Fruit fly (Drosophila melanogaster) whole organism, embryonic: ENCODE measurements around the gene Plc21C.

ENCODE experiments used
- Atf3 ChIP-seq: fragments of 200-800 bp; sonication (Bioruptor generic); optimal IDR thresholded peaks from 3 replicates; lab custom pipeline; 2016; ENCODE audit warnings: missing biosample characterization, missing genetic modification characterization
- Awh ChIP-seq: fragments of 200-800 bp; sonication (Bioruptor generic); IDR thresholded peaks from 2 replicates; pipeline ENCODE4, ENCODE4 v1.3.6; 2022; ENCODE audit warnings: missing biosample characterization, missing genetic modification characterization
- BEAF-32 ChIP-seq: fragments of 200-800 bp; sonication (Bioruptor generic); optimal IDR thresholded peaks from 3 replicates; lab custom pipeline; 2017; ENCODE audit warnings: missing biosample characterization, missing genetic modification characterization, mild to moderate bottlenecking, moderate library complexity, missing genetic modification reagents
- CG10654 ChIP-seq: fragments of 200-800 bp; sonication (Bioruptor generic); optimal IDR thresholded peaks from 2 replicates; lab custom pipeline; 2016; ENCODE audit warnings: missing biosample characterization, missing genetic modification characterization
- CG11504 ChIP-seq: fragments of 200-800 bp; sonication (Bioruptor generic); optimal IDR thresholded peaks from 3 replicates; lab custom pipeline; 2019; ENCODE audit warnings: missing biosample characterization, mild to moderate bottlenecking, missing genetic modification characterization, moderate library complexity
- CG12659 ChIP-seq: fragments of 200-800 bp; sonication (Bioruptor generic); optimal IDR thresholded peaks from 3 replicates; lab custom pipeline; 2017; ENCODE audit warnings: mild to moderate bottlenecking, missing biosample characterization, missing genetic modification reagents, missing genetic modification characterization
- CG13287 ChIP-seq: fragments of 200-800 bp; sonication (Bioruptor generic); IDR thresholded peaks from 2 replicates; pipeline ENCODE4 v1.3.6; 2022; ENCODE audit warnings: missing biosample characterization, missing genetic modification characterization; ENCODE audit not compliant: partially characterized antibody
- CG13424 ChIP-seq: fragments of 200-800 bp; sonication (Bioruptor generic); optimal IDR thresholded peaks from 2 replicates; lab custom pipeline; 2019; ENCODE audit warnings: missing biosample characterization, mild to moderate bottlenecking, missing genetic modification characterization, moderate library complexity
- CG14014 ChIP-seq: fragments of 200-800 bp; sonication (Bioruptor generic); IDR thresholded peaks from 2 replicates; pipeline ENCODE4 v1.3.6; 2022; ENCODE audit warnings: missing biosample characterization, missing genetic modification characterization
- CG14965 ChIP-seq: fragments of 200-800 bp; sonication (Bioruptor generic); optimal IDR thresholded peaks from 2 replicates; lab custom pipeline; 2016; ENCODE audit warnings: missing biosample characterization, missing genetic modification characterization, borderline replicate concordance
- CG1529 ChIP-seq: fragments of 200-800 bp; sonication (Bioruptor generic); optimal IDR thresholded peaks from 3 replicates; lab custom pipeline; 2018; ENCODE audit warnings: missing biosample characterization, missing genetic modification characterization
- CG15514 ChIP-seq: fragments of 200-800 bp; sonication (Bioruptor generic); optimal IDR thresholded peaks from 3 replicates; lab custom pipeline; 2017; ENCODE audit warnings: missing biosample characterization, missing genetic modification characterization, mild to moderate bottlenecking, moderate library complexity, missing genetic modification reagents
- CG15601 ChIP-seq: fragments of 200-800 bp; sonication (Bioruptor generic); optimal IDR thresholded peaks from 3 replicates; lab custom pipeline; 2019; ENCODE audit warnings: missing biosample characterization, mild to moderate bottlenecking, missing genetic modification characterization, moderate library complexity
- CG1602 ChIP-seq: fragments of 200-800 bp; sonication (Bioruptor generic); optimal IDR thresholded peaks from 3 replicates; lab custom pipeline; 2016; ENCODE audit warnings: missing biosample characterization, missing genetic modification characterization
- CG16813 ChIP-seq: fragments of 200-800 bp; sonication (Bioruptor generic); IDR thresholded peaks from 3 replicates; pipeline ENCODE4 v1.3.6; 2022; ENCODE audit warnings: missing biosample characterization, missing genetic modification characterization; ENCODE audit not compliant: partially characterized antibody
- CG18262 ChIP-seq: fragments of 200-800 bp; optimal IDR thresholded peaks from 3 replicates; lab custom pipeline; 2019; ENCODE audit warnings: missing biosample characterization, mild to moderate bottlenecking, missing genetic modification characterization, moderate library complexity
- CG18619 ChIP-seq: fragments of 200-800 bp; sonication (Bioruptor generic); optimal IDR thresholded peaks from 3 replicates; lab custom pipeline; 2017; ENCODE audit warnings: missing biosample characterization, mild to moderate bottlenecking, missing genetic modification characterization
- CG3847 ChIP-seq: fragments of 200-800 bp; sonication (Bioruptor generic); IDR thresholded peaks from 2 replicates; pipeline ENCODE4 v1.3.6; 2022; ENCODE audit warnings: missing biosample characterization, missing genetic modification characterization
- CG4424 ChIP-seq: fragments of 200-800 bp; sonication (Bioruptor generic); optimal IDR thresholded peaks from 3 replicates; lab custom pipeline; 2016; ENCODE audit warnings: missing biosample characterization, missing genetic modification characterization
- CG5180 ChIP-seq: fragments of 200-800 bp; sonication (Bioruptor generic); optimal IDR thresholded peaks from 3 replicates; lab custom pipeline; 2017; ENCODE audit warnings: missing biosample characterization, missing genetic modification characterization, mild to moderate bottlenecking, moderate library complexity, missing genetic modification reagents
- CG5245 ChIP-seq: fragments of 200-800 bp; sonication (Bioruptor generic); optimal IDR thresholded peaks from 3 replicates; lab custom pipeline; 2016; ENCODE audit warnings: missing biosample characterization, missing genetic modification characterization
- CG6765 ChIP-seq: fragments of 200-800 bp; sonication (Bioruptor generic); optimal IDR thresholded peaks from 3 replicates; lab custom pipeline; 2017; ENCODE audit warnings: missing biosample characterization, mild to moderate bottlenecking, missing genetic modification characterization
- CG9817 ChIP-seq: fragments of 200-800 bp; sonication (Bioruptor generic); optimal IDR thresholded peaks from 2 replicates; lab custom pipeline; 2018; ENCODE audit warnings: missing biosample characterization, mild to moderate bottlenecking, missing genetic modification characterization, moderate library complexity
- CG9932 ChIP-seq: fragments of 200-800 bp; sonication (Bioruptor generic); IDR thresholded peaks from 2 replicates; pipeline ENCODE4 v1.3.6; 2022; ENCODE audit warnings: missing biosample characterization, missing genetic modification characterization
- CTCF ChIP-seq: fragments of 200-800 bp; sonication (Bioruptor generic); optimal IDR thresholded peaks from 2 replicates; lab custom pipeline; 2017; ENCODE audit warnings: missing biosample characterization, mild to moderate bottlenecking, missing genetic modification characterization, moderate library complexity
- Dek ChIP-seq: fragments of 200-800 bp; sonication (Bioruptor generic); optimal IDR thresholded peaks from 3 replicates; lab custom pipeline; 2019; ENCODE audit warnings: missing biosample characterization, mild to moderate bottlenecking, missing genetic modification characterization, moderate library complexity
- Dll ChIP-seq: fragments of 200-800 bp; sonication (Bioruptor generic); IDR thresholded peaks from 4 replicates; pipeline ENCODE4 v1.3.6; 2022; ENCODE audit warnings: missing biosample characterization, missing genetic modification characterization; ENCODE audit not compliant: partially characterized antibody
- Dref ChIP-seq: fragments of 200-800 bp; sonication (Bioruptor generic); IDR thresholded peaks from 2 replicates; pipeline ENCODE4 v1.3.6; 2022; ENCODE audit warnings: missing biosample characterization, missing genetic modification characterization
- Fer1 ChIP-seq: fragments of 200-800 bp; sonication (Bioruptor generic); optimal IDR thresholded peaks from 2 replicates; lab custom pipeline; 2017; ENCODE audit warnings: missing biosample characterization, mild to moderate bottlenecking, missing genetic modification characterization
- Rx ChIP-seq: fragments of 200-800 bp; sonication (Bioruptor generic); IDR thresholded peaks from 2 replicates; pipeline ENCODE4 v1.3.6; 2022; ENCODE audit warnings: missing biosample characterization, missing genetic modification characterization
- Sry-β ChIP-seq: fragments of 200-800 bp; sonication (Bioruptor generic); optimal IDR thresholded peaks from 2 replicates; lab custom pipeline; 2018; ENCODE audit warnings: missing biosample characterization, mild to moderate bottlenecking, missing genetic modification characterization, moderate library complexity
- Stat92E ChIP-seq, 3 experiments: fragments of >200 bp in 2 of 3; fragments of 200-800 bp in 1 of 3; sonication (Bioruptor generic) in 1 of 3; optimal IDR thresholded peaks; 2 replicates each; lab custom pipeline; 2017 to 2019; ENCODE audit warnings: missing biosample characterization in 3 of 3, missing genetic modification characterization in 3 of 3, mild to moderate bottlenecking in 1 of 3, moderate library complexity in 1 of 3
- dmrt11E ChIP-seq: fragments of 200-800 bp; sonication (Bioruptor generic); optimal IDR thresholded peaks from 3 replicates; lab custom pipeline; 2018; ENCODE audit warnings: missing biosample characterization, mild to moderate bottlenecking, missing genetic modification characterization, moderate library complexity
- hbn ChIP-seq: fragments of 200-800 bp; sonication (Bioruptor generic); IDR thresholded peaks from 2 replicates; pipeline ENCODE4 v1.3.6; 2022; ENCODE audit warnings: missing biosample characterization, missing genetic modification characterization; ENCODE audit not compliant: partially characterized antibody
- hth ChIP-seq: fragments of >200 bp; optimal IDR thresholded peaks from 2 replicates; lab custom pipeline; 2017; ENCODE audit warnings: inconsistent platforms
- inv ChIP-seq: fragments of 200-800 bp; sonication (Bioruptor generic); IDR thresholded peaks from 2 replicates; pipeline ENCODE4 v1.3.6; 2022; ENCODE audit warnings: missing biosample characterization, missing genetic modification characterization; ENCODE audit not compliant: partially characterized antibody
- kah ChIP-seq: fragments of 200-800 bp; sonication (Bioruptor generic); optimal IDR thresholded peaks from 2 replicates; lab custom pipeline; 2018; ENCODE audit warnings: missing biosample characterization, mild to moderate bottlenecking, missing genetic modification characterization
- kni ChIP-seq: fragments of 200-800 bp; sonication (Bioruptor generic); optimal IDR thresholded peaks from 3 replicates; lab custom pipeline; 2017; ENCODE audit warnings: mild to moderate bottlenecking, missing biosample characterization, missing genetic modification reagents, missing genetic modification characterization
- nmo ChIP-seq: fragments of 200-800 bp; sonication (Bioruptor generic); optimal IDR thresholded peaks from 2 replicates; lab custom pipeline; 2018; ENCODE audit warnings: missing biosample characterization, mild to moderate bottlenecking, missing genetic modification characterization, moderate library complexity
- nom ChIP-seq: fragments of 200-800 bp; sonication (Bioruptor generic); optimal IDR thresholded peaks from 2 replicates; lab custom pipeline; 2017; ENCODE audit warnings: missing biosample characterization, missing genetic modification characterization, mild to moderate bottlenecking, moderate library complexity, missing genetic modification reagents
- odd ChIP-seq: fragments of 200-800 bp; sonication (Bioruptor generic); optimal IDR thresholded peaks from 2 replicates; lab custom pipeline; 2017; ENCODE audit warnings: missing biosample characterization, mild to moderate bottlenecking, missing genetic modification characterization
- row ChIP-seq: fragments of 200-800 bp; sonication (Bioruptor generic); IDR thresholded peaks from 3 replicates; pipeline ENCODE4 v1.3.6; 2022; ENCODE audit warnings: missing biosample characterization, missing genetic modification characterization
- sr ChIP-seq: fragments of 200-800 bp; sonication (Bioruptor generic); IDR thresholded peaks from 3 replicates; pipeline ENCODE4 v1.3.6; 2022; ENCODE audit warnings: missing biosample characterization, missing genetic modification characterization
- twi ChIP-seq: fragments of 200-800 bp; optimal IDR thresholded peaks from 2 replicates; lab custom pipeline; 2019; ENCODE audit warnings: missing biosample characterization, mild to moderate bottlenecking, missing genetic modification characterization, moderate library complexity
- vfl ChIP-seq: fragments of 200-800 bp; sonication (Bioruptor generic); optimal IDR thresholded peaks from 2 replicates; lab custom pipeline; 2016; ENCODE audit warnings: missing biosample characterization, missing genetic modification characterization
- z ChIP-seq: fragments of 200-800 bp; sonication (Bioruptor generic); IDR thresholded peaks from 3 replicates; pipeline ENCODE4 v1.3.6; 2022; ENCODE audit warnings: missing biosample characterization, missing genetic modification characterization
- zfh2 ChIP-seq: fragments of 200-800 bp; sonication (Bioruptor generic); optimal IDR thresholded peaks from 2 replicates; lab custom pipeline; 2016; ENCODE audit warnings: missing biosample characterization, missing genetic modification characterization

The Plc21C gene

dm6 chr2L:403627-404575 is 98.2 kb downstream of the Plc21C start, which contains the start of gene Polr1B (continued):
- TF ChIP-seq CG13287 (GFP tag; lab: Robert Waterston, UW), result peak; percentile 71
- peak; percentile 24 for TF ChIP-seq CG18262 (tag; lab: Kevin White, UChicago)
- TF ChIP-seq twi (tag; lab: Kevin White, UChicago), result peak; percentile 1
- TF ChIP-seq Dll (GFP tag; lab: Robert Waterston, UW), result peak; percentile 70; the same call in 3 of the 4 replicates
- TF ChIP-seq CG1529 (GFP tag; lab: Kevin White, UChicago), result no peak
- no peak for TF ChIP-seq odd (GFP tag; lab: Kevin White, UChicago)
- TF ChIP-seq Rx, result no peak
- peak; percentile 42 for TF ChIP-seq CG12659
- TF ChIP-seq CG6765 (GFP tag; lab: Kevin White, UChicago), result no peak
- peak; percentile 62; the same call in 1 of the 2 replicates for TF ChIP-seq CG3847 (GFP tag; lab: Robert Waterston, UW)
- TF ChIP-seq nom (GFP tag; lab: Kevin White, UChicago), result no peak
- no peak for TF ChIP-seq z
- TF ChIP-seq CG15601 (tag; lab: Kevin White, UChicago), result peak; percentile 41
- TF ChIP-seq CG9932 (GFP tag; lab: Robert Waterston, UW), result peak; percentile 6; the same call in 1 of the 2 replicates
- no peak for TF ChIP-seq dmrt11E
- TF ChIP-seq CG14014, result no peak
- TF ChIP-seq Stat92E (GFP tag; optimal IDR thresholded peaks at IDR 0.05; lab: Kevin White, UChicago), result peak in 1 of 3 experiments; percentile 48
- peak; percentile 84 for TF ChIP-seq row (GFP tag; lab: Robert Waterston, UW)
- 0 out of 3 replicates have a peak, but pooled peaks have one; percentile 33 for TF ChIP-seq CG16813 (GFP tag; lab: Robert Waterston, UW)
- no peak for TF ChIP-seq CG18619 (GFP tag; lab: Kevin White, UChicago)
- TF ChIP-seq Fer1 (GFP tag; lab: Kevin White, UChicago), result peak; percentile 41
- TF ChIP-seq Atf3, result no peak
- TF ChIP-seq CG5180 (GFP tag; lab: Kevin White, UChicago), result peak; percentile 91
- TF ChIP-seq nmo, result peak; percentile 50
- peak; percentile 100 for TF ChIP-seq CG15514
- no peak for TF ChIP-seq Awh
- peak; percentile 57; the same call in 1 of the 2 replicates for TF ChIP-seq inv
- TF ChIP-seq CG14965 (GFP tag; lab: Kevin White, UChicago), result no peak
- peak; percentile 27 for TF ChIP-seq Dek (tag; lab: Kevin White, UChicago)
- TF ChIP-seq vfl (GFP tag; lab: Kevin White, UChicago), result no peak
- TF ChIP-seq hbn (GFP tag; lab: Robert Waterston, UW), result 0 out of 2 replicates have a peak, but pooled peaks have one; percentile 46
- TF ChIP-seq CG5245 (GFP tag; lab: Kevin White, UChicago), result no peak
- no peak for TF ChIP-seq CG4424
- TF ChIP-seq CG9817 (tag; lab: Kevin White, UChicago), result no peak
- peak; percentile 88 for TF ChIP-seq Sry-β
- no peak for TF ChIP-seq hth (lab: Kevin White, UChicago)
- peak; percentile 34 for TF ChIP-seq kni (GFP tag; lab: Kevin White, UChicago)
- TF ChIP-seq CTCF, result peak; percentile 90
- TF ChIP-seq Dref (GFP tag; lab: Robert Waterston, UW), result peak; percentile 38; the same call in 1 of the 2 replicates
- no peak for TF ChIP-seq zfh2 (GFP tag; lab: Kevin White, UChicago)
- TF ChIP-seq BEAF-32 (GFP tag; lab: Kevin White, UChicago), result peak; percentile 69
- no peak for TF ChIP-seq CG11504 (tag; lab: Kevin White, UChicago)
- no peak for TF ChIP-seq kah
- TF ChIP-seq sr (GFP tag; lab: Robert Waterston, UW), result no peak
- TF ChIP-seq CG10654, result no peak
- no peak for TF ChIP-seq CG1602
- TF ChIP-seq CG13424 (tag; lab: Kevin White, UChicago), result peak; percentile 31
